Fruit fly (Drosophila melanogaster) whole organism, embryonic: ENCODE results near the gene Eig71Ei.

ENCODE experiments used
- ATbp ChIP-seq: fragments of 200-800 bp; sonication (Bioruptor generic); optimal IDR thresholded peaks from 2 replicates; lab custom pipeline; 2017; ENCODE audit warnings: missing biosample characterization, mild to moderate bottlenecking, missing genetic modification characterization, missing genetic modification reagents
- Atf3 ChIP-seq: fragments of 200-800 bp; sonication (Bioruptor generic); optimal IDR thresholded peaks from 3 replicates; lab custom pipeline; 2016; ENCODE audit warnings: missing biosample characterization, missing genetic modification characterization
- B-H2 ChIP-seq: fragments of 200-800 bp; sonication (Bioruptor generic); optimal IDR thresholded peaks from 2 replicates; lab custom pipeline; 2018; ENCODE audit warnings: missing biosample characterization, mild to moderate bottlenecking, missing genetic modification characterization
- Bgb ChIP-seq: fragments of 200-800 bp; sonication (Bioruptor generic); IDR thresholded peaks from 2 replicates; pipeline ENCODE4 v1.3.6; 2022; ENCODE audit warnings: missing biosample characterization, missing genetic modification characterization; ENCODE audit not compliant: partially characterized antibody
- BtbVII ChIP-seq: fragments of 200-800 bp; sonication (Bioruptor generic); optimal IDR thresholded peaks from 3 replicates; lab custom pipeline; 2017; ENCODE audit warnings: missing biosample characterization, mild to moderate bottlenecking, missing genetic modification characterization
- CG10366 ChIP-seq: fragments of 200-800 bp; sonication (Bioruptor generic); IDR thresholded peaks from 2 replicates; pipeline ENCODE4 v1.3.6; 2022; ENCODE audit warnings: missing biosample characterization, missing genetic modification characterization
- CG10543 ChIP-seq: fragments of 200-800 bp; sonication (Bioruptor generic); optimal IDR thresholded peaks from 3 replicates; lab custom pipeline; 2017; ENCODE audit warnings: missing biosample characterization, mild to moderate bottlenecking, missing genetic modification characterization, moderate library complexity
- CG10654 ChIP-seq: fragments of 200-800 bp; sonication (Bioruptor generic); optimal IDR thresholded peaks from 2 replicates; lab custom pipeline; 2016; ENCODE audit warnings: missing biosample characterization, missing genetic modification characterization
- CG11398 ChIP-seq: fragments of 200-800 bp; sonication (Bioruptor generic); optimal IDR thresholded peaks from 2 replicates; lab custom pipeline; 2016; ENCODE audit warnings: missing biosample characterization, missing genetic modification characterization
- CG12071 ChIP-seq: fragments of 200-800 bp; sonication (Bioruptor generic); optimal IDR thresholded peaks from 3 replicates; lab custom pipeline; 2018; ENCODE audit warnings: missing biosample characterization, mild to moderate bottlenecking, missing genetic modification characterization
- CG12155 ChIP-seq: fragments of 200-800 bp; sonication (Bioruptor generic); optimal IDR thresholded peaks from 3 replicates; lab custom pipeline; 2016; ENCODE audit warnings: missing biosample characterization, missing genetic modification characterization
- CG12236 ChIP-seq: fragments of 200-800 bp; sonication (Bioruptor generic); optimal IDR thresholded peaks from 2 replicates; lab custom pipeline; 2016; ENCODE audit warnings: missing biosample characterization, missing genetic modification characterization
- CG12659 ChIP-seq: fragments of 200-800 bp; sonication (Bioruptor generic); optimal IDR thresholded peaks from 3 replicates; lab custom pipeline; 2017; ENCODE audit warnings: mild to moderate bottlenecking, missing biosample characterization, missing genetic modification reagents, missing genetic modification characterization
- CG13296 ChIP-seq: fragments of 200-800 bp; sonication (Bioruptor generic); optimal IDR thresholded peaks from 3 replicates; lab custom pipeline; 2018; ENCODE audit warnings: missing biosample characterization, mild to moderate bottlenecking, missing genetic modification characterization
- CG13894 ChIP-seq: fragments of 200-800 bp; sonication (Bioruptor generic); optimal IDR thresholded peaks from 3 replicates; lab custom pipeline; 2018; ENCODE audit warnings: missing biosample characterization, mild to moderate bottlenecking, missing genetic modification characterization, moderate library complexity
- CG14014 ChIP-seq: fragments of 200-800 bp; sonication (Bioruptor generic); IDR thresholded peaks from 2 replicates; pipeline ENCODE4 v1.3.6; 2022; ENCODE audit warnings: missing biosample characterization, missing genetic modification characterization
- CG14860 ChIP-seq: fragments of 200-800 bp; sonication (Bioruptor generic); IDR thresholded peaks from 3 replicates; pipeline ENCODE4 v1.3.6; 2022; ENCODE audit warnings: missing biosample characterization, missing genetic modification characterization; ENCODE audit not compliant: partially characterized antibody
- CG15514 ChIP-seq: fragments of 200-800 bp; sonication (Bioruptor generic); optimal IDR thresholded peaks from 3 replicates; lab custom pipeline; 2017; ENCODE audit warnings: missing biosample characterization, missing genetic modification characterization, mild to moderate bottlenecking, moderate library complexity, missing genetic modification reagents
- CG2678 ChIP-seq: fragments of 200-800 bp; sonication (Bioruptor generic); optimal IDR thresholded peaks from 3 replicates; lab custom pipeline; 2019; ENCODE audit warnings: missing biosample characterization, mild to moderate bottlenecking, missing genetic modification characterization, moderate library complexity
- CG34224 ChIP-seq: fragments of 200-800 bp; sonication (Bioruptor generic); IDR thresholded peaks from 3 replicates; pipeline ENCODE4 v1.3.6; 2022; ENCODE audit warnings: missing biosample characterization, missing genetic modification characterization; ENCODE audit not compliant: partially characterized antibody
- CG34376 ChIP-seq: fragments of 200-800 bp; sonication (Bioruptor generic); optimal IDR thresholded peaks from 2 replicates; lab custom pipeline; 2018; ENCODE audit warnings: missing biosample characterization, mild to moderate bottlenecking, missing genetic modification characterization
- CG43689 ChIP-seq: fragments of 200-800 bp; sonication (Bioruptor generic); IDR thresholded peaks from 2 replicates; pipeline ENCODE4 v1.3.6; 2022; ENCODE audit warnings: missing biosample characterization, missing genetic modification characterization
- CG5180 ChIP-seq: fragments of 200-800 bp; sonication (Bioruptor generic); optimal IDR thresholded peaks from 3 replicates; lab custom pipeline; 2017; ENCODE audit warnings: missing biosample characterization, missing genetic modification characterization, mild to moderate bottlenecking, moderate library complexity, missing genetic modification reagents
- CG6175 ChIP-seq: fragments of 200-800 bp; sonication (Bioruptor generic); IDR thresholded peaks from 3 replicates; pipeline ENCODE4 v1.3.6; 2022; ENCODE audit warnings: missing biosample characterization, missing genetic modification characterization
- CG6854 ChIP-seq: fragments of 200-800 bp; sonication (Bioruptor generic); optimal IDR thresholded peaks from 3 replicates; lab custom pipeline; 2017; ENCODE audit warnings: missing biosample characterization, mild to moderate bottlenecking, missing genetic modification characterization
- CG7987 ChIP-seq: fragments of 200-800 bp; sonication (Bioruptor generic); optimal IDR thresholded peaks from 2 replicates; lab custom pipeline; 2018; ENCODE audit warnings: missing biosample characterization, mild to moderate bottlenecking, missing genetic modification characterization, moderate library complexity
- CrebB ChIP-seq: fragments of 200-800 bp; sonication (Bioruptor generic); optimal IDR thresholded peaks from 3 replicates; lab custom pipeline; 2018; ENCODE audit warnings: missing biosample characterization, mild to moderate bottlenecking, missing genetic modification characterization
- D ChIP-seq, 2 experiments: fragments of 200-800 bp in 1 of 2; fragments of >200 bp in 1 of 2; sonication (Bioruptor generic) in 1 of 2; optimal IDR thresholded peaks; 2 replicates in 1 of 2; 3 replicates in 1 of 2; lab custom pipeline; 2017; ENCODE audit warnings: mild to moderate bottlenecking in 1 of 2, missing biosample characterization in 1 of 2, missing genetic modification characterization in 1 of 2, missing genetic modification reagents in 1 of 2
- Fer1 ChIP-seq: fragments of 200-800 bp; sonication (Bioruptor generic); optimal IDR thresholded peaks from 2 replicates; lab custom pipeline; 2017; ENCODE audit warnings: missing biosample characterization, mild to moderate bottlenecking, missing genetic modification characterization
- Hmr ChIP-seq: fragments of 200-800 bp; sonication (Bioruptor generic); optimal IDR thresholded peaks from 3 replicates; lab custom pipeline; 2017; ENCODE audit warnings: mild to moderate bottlenecking, missing biosample characterization, missing genetic modification reagents, missing genetic modification characterization
- Med ChIP-seq: fragments of 200-800 bp; sonication (Bioruptor generic); peaks from one replicate; lab custom pipeline; 2016; ENCODE audit warnings: missing biosample characterization, missing genetic modification characterization, mild to moderate bottlenecking, inconsistent platforms, moderate library complexity
- Nf-YB ChIP-seq: fragments of 200-800 bp; sonication (Bioruptor generic); optimal IDR thresholded peaks from 3 replicates; lab custom pipeline; 2019; ENCODE audit warnings: missing biosample characterization, mild to moderate bottlenecking, missing genetic modification characterization, moderate library complexity
- Side ChIP-seq: fragments of 200-800 bp; sonication (Bioruptor generic); optimal IDR thresholded peaks from 2 replicates; lab custom pipeline; 2016; ENCODE audit warnings: missing biosample characterization, missing genetic modification characterization
- caup ChIP-seq: fragments of 200-800 bp; sonication (Bioruptor generic); optimal IDR thresholded peaks from 3 replicates; lab custom pipeline; 2017; ENCODE audit warnings: missing biosample characterization, mild to moderate bottlenecking, missing genetic modification characterization, moderate library complexity; ENCODE audit not compliant: severe bottlenecking
- crol ChIP-seq: fragments of 200-800 bp; sonication (Bioruptor generic); IDR thresholded peaks from 2 replicates; pipeline ENCODE4 v1.3.6; 2022; ENCODE audit warnings: missing biosample characterization, missing genetic modification characterization
- dmrt11E ChIP-seq: fragments of 200-800 bp; sonication (Bioruptor generic); optimal IDR thresholded peaks from 3 replicates; lab custom pipeline; 2018; ENCODE audit warnings: missing biosample characterization, mild to moderate bottlenecking, missing genetic modification characterization, moderate library complexity
- fd64A ChIP-seq: fragments of 200-800 bp; sonication (Bioruptor generic); optimal IDR thresholded peaks from 3 replicates; lab custom pipeline; 2018; ENCODE audit warnings: missing biosample characterization, mild to moderate bottlenecking, missing genetic modification characterization
- lab ChIP-seq: fragments of 200-800 bp; sonication (Bioruptor generic); optimal IDR thresholded peaks from 3 replicates; lab custom pipeline; 2017; ENCODE audit warnings: missing biosample characterization, missing genetic modification characterization, mild to moderate bottlenecking, moderate library complexity, missing genetic modification reagents
- mirr ChIP-seq: fragments of 200-800 bp; sonication (Bioruptor generic); optimal IDR thresholded peaks from 3 replicates; lab custom pipeline; 2018; ENCODE audit warnings: missing biosample characterization, mild to moderate bottlenecking, missing genetic modification characterization
- otp ChIP-seq: fragments of 200-800 bp; sonication (Bioruptor generic); IDR thresholded peaks from 3 replicates; pipeline ENCODE4, ENCODE4 v1.3.6; 2022; ENCODE audit warnings: missing biosample characterization, missing genetic modification characterization
- pros ChIP-seq: fragments of 200-800 bp; sonication (Bioruptor generic); optimal IDR thresholded peaks from 3 replicates; lab custom pipeline; 2019; ENCODE audit warnings: missing biosample characterization, mild to moderate bottlenecking, missing genetic modification characterization, moderate library complexity
- ranshi ChIP-seq: fragments of 200-800 bp; sonication (Bioruptor generic); IDR thresholded peaks from 2 replicates; pipeline ENCODE4 v1.3.6; 2022; ENCODE audit warnings: missing biosample characterization, missing genetic modification characterization
- schlank ChIP-seq: fragments of 200-800 bp; sonication (Bioruptor generic); optimal IDR thresholded peaks from 2 replicates; lab custom pipeline; 2018; ENCODE audit warnings: missing biosample characterization, mild to moderate bottlenecking, missing genetic modification characterization
- sens ChIP-seq: fragments of 200-800 bp; sonication (Bioruptor generic); peaks from one replicate; lab custom pipeline; 2016; ENCODE audit warnings: missing biosample characterization, missing genetic modification characterization
- tio ChIP-seq: fragments of 200-800 bp; sonication (Bioruptor generic); optimal IDR thresholded peaks from 2 replicates; lab custom pipeline; 2017; ENCODE audit warnings: missing biosample characterization, missing genetic modification characterization, inconsistent platforms
- trh ChIP-seq: fragments of 200-800 bp; sonication (Bioruptor generic); optimal IDR thresholded peaks from 2 replicates; lab custom pipeline; 2016; ENCODE audit warnings: missing biosample characterization, missing genetic modification characterization
- wek ChIP-seq: fragments of 200-800 bp; sonication (Bioruptor generic); optimal IDR thresholded peaks from 3 replicates; lab custom pipeline; 2018; ENCODE audit warnings: missing biosample characterization, mild to moderate bottlenecking, missing genetic modification characterization, moderate library complexity
- zfh2 ChIP-seq: fragments of 200-800 bp; sonication (Bioruptor generic); optimal IDR thresholded peaks from 2 replicates; lab custom pipeline; 2016; ENCODE audit warnings: missing biosample characterization, missing genetic modification characterization

Gene Eig71Ei

DNA sequence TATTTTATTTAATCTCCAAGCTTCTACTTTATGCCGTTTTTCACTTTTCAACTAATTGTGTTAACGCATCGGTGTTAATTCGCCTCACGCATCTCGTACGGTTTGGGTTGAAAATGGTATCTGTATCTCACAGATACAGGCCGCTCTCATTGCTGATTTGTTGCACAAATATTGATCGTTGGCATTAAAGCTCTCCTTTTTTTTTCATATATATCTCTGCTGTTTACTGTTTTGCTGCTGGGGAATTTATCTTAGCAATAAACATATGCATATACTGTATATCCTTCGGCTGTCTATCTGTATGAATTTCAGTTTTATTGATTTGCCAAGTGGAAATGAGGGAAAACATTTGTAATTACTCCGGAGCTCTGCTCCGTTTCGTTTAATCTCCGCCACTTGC lies 26.9 kb upstream of the Eig71Ei start:
- TF ChIP-seq CG13296 (GFP tag; lab: Kevin White, UChicago): peak; percentile 54
- TF ChIP-seq CrebB (tag; lab: Kevin White, UChicago): peak; percentile 18
- peak; percentile 20 for TF ChIP-seq Hmr
- peak; percentile 2 for TF ChIP-seq CG6854 (GFP tag; lab: Kevin White, UChicago)
- TF ChIP-seq CG12155 (GFP tag; lab: Kevin White, UChicago): no peak
- no peak for TF ChIP-seq trh
- peak; percentile 6 for TF ChIP-seq CG34376 (GFP tag; lab: Kevin White, UChicago)
- no peak for TF ChIP-seq CG34224
- TF ChIP-seq CG43689: no peak
- peak; percentile 8 for TF ChIP-seq B-H2 (GFP tag; lab: Kevin White, UChicago)
- TF ChIP-seq CG10654: no peak
- no peak for TF ChIP-seq Bgb
- TF ChIP-seq CG14014 (GFP tag; lab: Robert Waterston, UW): no peak
- TF ChIP-seq tio: no peak
- TF ChIP-seq CG10366 (GFP tag; lab: Robert Waterston, UW): no peak
- TF ChIP-seq CG7987 (GFP tag; lab: Kevin White, UChicago): peak; percentile 25
- TF ChIP-seq lab (GFP tag; lab: Kevin White, UChicago): peak; percentile 30
- TF ChIP-seq Side (GFP tag; lab: Kevin White, UChicago): no peak
- peak; percentile 10 for TF ChIP-seq CG5180 (GFP tag; lab: Kevin White, UChicago)
- no peak for TF ChIP-seq D (optimal IDR thresholded peaks at IDR 0.05; lab: Kevin White, UChicago)
- no peak for TF ChIP-seq D (GFP tag; optimal IDR thresholded peaks at IDR 0.05; lab: Kevin White, UChicago)
- TF ChIP-seq CG2678 (tag; lab: Kevin White, UChicago): peak; percentile 52
- no peak for TF ChIP-seq CG6175 (GFP tag; lab: Robert Waterston, UW)
- TF ChIP-seq ranshi (GFP tag; lab: Robert Waterston, UW): no peak
- no peak for TF ChIP-seq crol
- peak; percentile 8 for TF ChIP-seq mirr (GFP tag; lab: Kevin White, UChicago)
- TF ChIP-seq CG12071 (GFP tag; lab: Kevin White, UChicago): peak; percentile 0
- TF ChIP-seq caup (GFP tag; lab: Kevin White, UChicago): peak; percentile 48
- TF ChIP-seq Med (GFP tag; lab: Kevin White, UChicago): peak; percentile 71
- TF ChIP-seq CG14860 (GFP tag; lab: Robert Waterston, UW): no peak
- TF ChIP-seq zfh2 (GFP tag; lab: Kevin White, UChicago): no peak
- TF ChIP-seq pros (GFP tag; lab: Kevin White, UChicago): no peak
- peak; percentile 12 for TF ChIP-seq ATbp (GFP tag; lab: Kevin White, UChicago)
- TF ChIP-seq Atf3 (GFP tag; lab: Kevin White, UChicago): no peak
- no peak for TF ChIP-seq CG13894 (tag; lab: Kevin White, UChicago)
- peak; percentile 57 for TF ChIP-seq CG10543 (GFP tag; lab: Kevin White, UChicago)
- TF ChIP-seq Nf-YB (GFP tag; lab: Kevin White, UChicago): no peak
- peak; percentile 4 for TF ChIP-seq CG15514 (GFP tag; lab: Kevin White, UChicago)
- TF ChIP-seq schlank: no peak
- no peak for TF ChIP-seq fd64A (GFP tag; lab: Kevin White, UChicago)
- peak; percentile 21 for TF ChIP-seq BtbVII (GFP tag; lab: Kevin White, UChicago)
- TF ChIP-seq CG11398 (GFP tag; lab: Kevin White, UChicago): no peak
- peak; percentile 24 for TF ChIP-seq wek (GFP tag; lab: Kevin White, UChicago)
- TF ChIP-seq CG12236 (GFP tag; lab: Kevin White, UChicago): no peak
- peak; percentile 65 for TF ChIP-seq sens (GFP tag; lab: Kevin White, UChicago)
- TF ChIP-seq CG12659 (GFP tag; lab: Kevin White, UChicago): peak; percentile 6
- peak; percentile 6 for TF ChIP-seq Fer1 (GFP tag; lab: Kevin White, UChicago)
- 0 out of 3 replicates have a peak, but pooled peaks have one; percentile 13 for TF ChIP-seq otp (GFP tag; lab: Robert Waterston, UW)
- no peak for TF ChIP-seq dmrt11E (tag; lab: Kevin White, UChicago)
